Fruit fly (Drosophila melanogaster) whole organism, pupa: ENCODE measurements around the gene CG6962.

Experiments
- CG10348 ChIP-seq: fragments of 200-800 bp; sonication (Bioruptor generic); IDR thresholded peaks from 2 replicates; pipeline ENCODE4 v1.3.6; 2022; ENCODE audit warnings: missing biosample characterization, missing genetic modification characterization
- CG17806 ChIP-seq: fragments of 200-800 bp; sonication (Bioruptor generic); optimal IDR thresholded peaks from 2 replicates; lab custom pipeline; 2018; ENCODE audit warnings: missing biosample characterization, mild to moderate bottlenecking, missing genetic modification characterization, moderate library complexity
- CG9948 ChIP-seq: fragments of 200-800 bp; sonication (Bioruptor generic); optimal IDR thresholded peaks from 2 replicates; lab custom pipeline; 2018; ENCODE audit warnings: missing biosample characterization, mild to moderate bottlenecking, missing genetic modification characterization, moderate library complexity

- TF ChIP-seq CG17806 (tag; lab: Kevin White, UChicago) (peak; percentile 85), CG9948 (tag; lab: Kevin White, UChicago) (peak; percentile 83), CG10348 (GFP tag; lab: Robert Waterston, UW) (peak; percentile 74)
Observed at dm6 chr3R:11849378-11850249, 32.7 kb downstream of the CG6962 start.
